Fruit fly (Drosophila melanogaster) whole organism, embryonic: ENCODE results near the gene dpp.

Experiments
- Ada2b ChIP-seq: fragments of 200-800 bp; sonication (Bioruptor generic); IDR thresholded peaks from 2 replicates; pipeline ENCODE4 v1.3.6; 2022; ENCODE audit warnings: missing biosample characterization, missing genetic modification characterization
- Adf1 ChIP-seq: fragments of 200-800 bp; sonication (Bioruptor generic); IDR thresholded peaks from 2 replicates; pipeline ENCODE4 v1.3.6; 2022; ENCODE audit warnings: missing biosample characterization, missing genetic modification characterization
- C15 ChIP-seq: fragments of 200-800 bp; sonication (Bioruptor generic); IDR thresholded peaks from 3 replicates; pipeline ENCODE4 v1.3.6; 2022; ENCODE audit warnings: missing biosample characterization, missing genetic modification characterization
- CG10543 ChIP-seq: fragments of 200-800 bp; sonication (Bioruptor generic); optimal IDR thresholded peaks from 3 replicates; lab custom pipeline; 2017; ENCODE audit warnings: missing biosample characterization, mild to moderate bottlenecking, missing genetic modification characterization, moderate library complexity
- CG11093 ChIP-seq: fragments of 200-800 bp; sonication (Bioruptor generic); IDR thresholded peaks from 3 replicates; pipeline ENCODE4 v1.3.6; 2022; ENCODE audit warnings: missing biosample characterization, missing genetic modification characterization
- CG11695 ChIP-seq: fragments of 200-800 bp; sonication (Bioruptor generic); IDR thresholded peaks from 3 replicates; pipeline ENCODE4 v1.3.6; 2022; ENCODE audit warnings: missing biosample characterization, missing genetic modification characterization
- CG11723 ChIP-seq: fragments of 200-800 bp; sonication (Bioruptor generic); optimal IDR thresholded peaks from 2 replicates; lab custom pipeline; 2017; ENCODE audit warnings: missing biosample characterization, mild to moderate bottlenecking, missing genetic modification characterization
- CG13894 ChIP-seq: fragments of 200-800 bp; sonication (Bioruptor generic); optimal IDR thresholded peaks from 3 replicates; lab custom pipeline; 2018; ENCODE audit warnings: missing biosample characterization, mild to moderate bottlenecking, missing genetic modification characterization, moderate library complexity
- CG14710 ChIP-seq: fragments of 200-800 bp; sonication (Bioruptor generic); optimal IDR thresholded peaks from 3 replicates; lab custom pipeline; 2019; ENCODE audit warnings: missing biosample characterization, mild to moderate bottlenecking, missing genetic modification characterization, moderate library complexity
- CG15269 ChIP-seq: fragments of 200-800 bp; sonication (Bioruptor generic); optimal IDR thresholded peaks from 2 replicates; lab custom pipeline; 2018; ENCODE audit warnings: missing biosample characterization, mild to moderate bottlenecking, missing genetic modification characterization, moderate library complexity
- CG1603 ChIP-seq: fragments of 200-800 bp; sonication (Bioruptor generic); optimal IDR thresholded peaks from 2 replicates; lab custom pipeline; 2019; ENCODE audit warnings: missing biosample characterization, mild to moderate bottlenecking, missing genetic modification characterization, moderate library complexity
- CG18764 ChIP-seq: fragments of 200-800 bp; sonication (Bioruptor generic); optimal IDR thresholded peaks from 3 replicates; lab custom pipeline; 2016; ENCODE audit warnings: missing biosample characterization, missing genetic modification characterization
- CG2678 ChIP-seq: fragments of 200-800 bp; sonication (Bioruptor generic); optimal IDR thresholded peaks from 3 replicates; lab custom pipeline; 2019; ENCODE audit warnings: missing biosample characterization, mild to moderate bottlenecking, missing genetic modification characterization, moderate library complexity
- CG30020 ChIP-seq: fragments of 200-800 bp; optimal IDR thresholded peaks from 2 replicates; lab custom pipeline; 2019; ENCODE audit warnings: missing biosample characterization, mild to moderate bottlenecking, missing genetic modification characterization, moderate library complexity
- CG31441 ChIP-seq: fragments of 200-800 bp; sonication (Bioruptor generic); IDR thresholded peaks from 2 replicates; pipeline ENCODE4 v1.3.6; 2022; ENCODE audit warnings: missing biosample characterization, missing genetic modification characterization
- CG6689 ChIP-seq: fragments of 200-800 bp; sonication (Bioruptor generic); IDR thresholded peaks from 2 replicates; pipeline ENCODE4 v1.3.6; 2022; ENCODE audit warnings: missing biosample characterization, missing genetic modification characterization
- CG7839 ChIP-seq: fragments of 200-800 bp; sonication (Bioruptor generic); optimal IDR thresholded peaks from 3 replicates; lab custom pipeline; 2018; ENCODE audit warnings: missing biosample characterization, mild to moderate bottlenecking, missing genetic modification characterization, moderate library complexity
- CG8290 ChIP-seq, 3 experiments: fragments of 200-800 bp; sonication (Bioruptor generic); optimal IDR thresholded peaks; 2 replicates each; lab custom pipeline; 2016 to 2019; ENCODE audit warnings: missing biosample characterization in 3 of 3, missing genetic modification characterization in 3 of 3, mild to moderate bottlenecking in 2 of 3, moderate library complexity in 1 of 3
- CG9932 ChIP-seq: fragments of 200-800 bp; sonication (Bioruptor generic); IDR thresholded peaks from 2 replicates; pipeline ENCODE4 v1.3.6; 2022; ENCODE audit warnings: missing biosample characterization, missing genetic modification characterization
- Dek ChIP-seq: fragments of 200-800 bp; sonication (Bioruptor generic); optimal IDR thresholded peaks from 3 replicates; lab custom pipeline; 2019; ENCODE audit warnings: missing biosample characterization, mild to moderate bottlenecking, missing genetic modification characterization, moderate library complexity
- E2f2 ChIP-seq: fragments of 200-800 bp; sonication (Bioruptor generic); IDR thresholded peaks from 2 replicates; pipeline ENCODE4 v1.3.6; 2022; ENCODE audit warnings: missing biosample characterization, missing genetic modification characterization
- Ets97D ChIP-seq: fragments of 200-800 bp; sonication (Bioruptor generic); optimal IDR thresholded peaks from 3 replicates; lab custom pipeline; 2016; ENCODE audit warnings: missing biosample characterization, missing genetic modification characterization
- Fer2 ChIP-seq: fragments of 200-800 bp; sonication (Bioruptor generic); optimal IDR thresholded peaks from 2 replicates; lab custom pipeline; 2018; ENCODE audit warnings: missing biosample characterization, mild to moderate bottlenecking, missing genetic modification characterization, moderate library complexity
- Gug ChIP-seq: fragments of 200-800 bp; sonication (Bioruptor generic); IDR thresholded peaks from 4 replicates; pipeline ENCODE4 v1.3.6; 2022; ENCODE audit warnings: missing biosample characterization, missing genetic modification characterization
- H15 ChIP-seq: fragments of 200-800 bp; sonication (Bioruptor generic); IDR thresholded peaks from 3 replicates; pipeline ENCODE4 v1.3.6; 2022; ENCODE audit warnings: missing biosample characterization, missing genetic modification characterization
- Med ChIP-seq: fragments of 200-800 bp; sonication (Bioruptor generic); peaks from one replicate; lab custom pipeline; 2016; ENCODE audit warnings: missing biosample characterization, missing genetic modification characterization, mild to moderate bottlenecking, inconsistent platforms, moderate library complexity
- Nf-YB ChIP-seq: fragments of 200-800 bp; sonication (Bioruptor generic); optimal IDR thresholded peaks from 3 replicates; lab custom pipeline; 2019; ENCODE audit warnings: missing biosample characterization, mild to moderate bottlenecking, missing genetic modification characterization, moderate library complexity
- Rfx ChIP-seq: fragments of 200-800 bp; sonication (Bioruptor generic); IDR thresholded peaks from 2 replicates; pipeline ENCODE4 v1.3.6; 2022; ENCODE audit warnings: missing biosample characterization, missing genetic modification characterization
- Usf ChIP-seq: fragments of 200-800 bp; sonication (Bioruptor generic); optimal IDR thresholded peaks from 2 replicates; lab custom pipeline; 2017; ENCODE audit warnings: missing genotype, missing biosample characterization, missing genetic modification characterization
- Xbp1 ChIP-seq: fragments of 200-800 bp; sonication (Bioruptor generic); optimal IDR thresholded peaks from 3 replicates; lab custom pipeline; 2016; ENCODE audit warnings: missing biosample characterization, mild to moderate bottlenecking, missing genetic modification characterization
- ase ChIP-seq: fragments of 200-800 bp; sonication (Bioruptor generic); IDR thresholded peaks from 3 replicates; pipeline ENCODE4 v1.3.6; 2022; ENCODE audit warnings: missing biosample characterization, missing genetic modification characterization
- chif ChIP-seq, 2 experiments: fragments of 200-800 bp; sonication (Bioruptor generic); optimal IDR thresholded peaks; 3 replicates each; lab custom pipeline; 2016; ENCODE audit warnings: missing biosample characterization in 2 of 2, missing genetic modification characterization in 2 of 2
- chm ChIP-seq: fragments of 200-800 bp; sonication (Bioruptor generic); IDR thresholded peaks from 2 replicates; pipeline ENCODE4 v1.3.6; 2022; ENCODE audit warnings: missing biosample characterization, missing genetic modification characterization
- ems ChIP-seq: fragments of 200-800 bp; sonication (Bioruptor generic); optimal IDR thresholded peaks from 3 replicates; lab custom pipeline; 2016; ENCODE audit warnings: missing biosample characterization, missing genetic modification characterization
- ftz-f1 ChIP-seq: fragments of 200-800 bp; sonication (Bioruptor generic); optimal IDR thresholded peaks from 2 replicates; lab custom pipeline; 2016; ENCODE audit warnings: missing biosample characterization, missing genetic modification characterization
- gem ChIP-seq: fragments of 200-800 bp; sonication (Bioruptor generic); optimal IDR thresholded peaks from 2 replicates; lab custom pipeline; 2019; ENCODE audit warnings: missing biosample characterization, mild to moderate bottlenecking, missing genetic modification characterization, moderate library complexity
- gfzf ChIP-seq: fragments of 200-800 bp; sonication (Bioruptor generic); optimal IDR thresholded peaks from 2 replicates; lab custom pipeline; 2016; ENCODE audit warnings: missing biosample characterization, mild to moderate bottlenecking, missing genetic modification characterization, moderate library complexity
- gsb ChIP-seq: fragments of 200-800 bp; sonication (Bioruptor generic); IDR thresholded peaks from 2 replicates; pipeline ENCODE4 v1.3.6; 2022; ENCODE audit warnings: missing biosample characterization, missing genetic modification characterization
- jing ChIP-seq: fragments of 200-800 bp; sonication (Bioruptor generic); optimal IDR thresholded peaks from 2 replicates; lab custom pipeline; 2018; ENCODE audit warnings: missing biosample characterization, mild to moderate bottlenecking, missing genetic modification characterization
- nerfin-1 ChIP-seq: fragments of 200-800 bp; sonication (Bioruptor generic); optimal IDR thresholded peaks from 3 replicates; lab custom pipeline; 2019; ENCODE audit warnings: missing biosample characterization, mild to moderate bottlenecking, missing genetic modification characterization, moderate library complexity
- odd ChIP-seq: fragments of 200-800 bp; sonication (Bioruptor generic); optimal IDR thresholded peaks from 2 replicates; lab custom pipeline; 2017; ENCODE audit warnings: missing biosample characterization, mild to moderate bottlenecking, missing genetic modification characterization
- pros ChIP-seq: fragments of 200-800 bp; sonication (Bioruptor generic); optimal IDR thresholded peaks from 3 replicates; lab custom pipeline; 2019; ENCODE audit warnings: missing biosample characterization, mild to moderate bottlenecking, missing genetic modification characterization, moderate library complexity
- rib ChIP-seq: fragments of 200-800 bp; sonication (Bioruptor generic); IDR thresholded peaks from 2 replicates; pipeline ENCODE4 v1.3.6; 2022; ENCODE audit warnings: missing biosample characterization, missing genetic modification characterization
- sima ChIP-seq: fragments of 200-800 bp; sonication (Bioruptor generic); optimal IDR thresholded peaks from 2 replicates; lab custom pipeline; 2016; ENCODE audit warnings: missing biosample characterization, missing genetic modification characterization
- sna ChIP-seq: fragments of 200-800 bp; sonication (Bioruptor generic); IDR thresholded peaks from 2 replicates; pipeline ENCODE4 v1.3.6; 2022; ENCODE audit warnings: missing biosample characterization, missing genetic modification characterization; ENCODE audit not compliant: partially characterized antibody
- tup ChIP-seq: fragments of 200-800 bp; sonication (Bioruptor generic); optimal IDR thresholded peaks from 2 replicates; lab custom pipeline; 2016; ENCODE audit warnings: missing biosample characterization, mild to moderate bottlenecking, missing genetic modification characterization, moderate library complexity
- twi ChIP-seq: fragments of 200-800 bp; optimal IDR thresholded peaks from 2 replicates; lab custom pipeline; 2019; ENCODE audit warnings: missing biosample characterization, mild to moderate bottlenecking, missing genetic modification characterization, moderate library complexity
- tx ChIP-seq: fragments of 200-800 bp; sonication (Bioruptor generic); optimal IDR thresholded peaks from 2 replicates; lab custom pipeline; 2016; ENCODE audit warnings: missing biosample characterization, missing genetic modification characterization
- zfh1 ChIP-seq: fragments of 200-800 bp; sonication (Bioruptor generic); IDR thresholded peaks from 3 replicates; pipeline ENCODE4 v1.3.6; 2022; ENCODE audit warnings: missing biosample characterization, missing genetic modification characterization

Gene dpp

DNA sequence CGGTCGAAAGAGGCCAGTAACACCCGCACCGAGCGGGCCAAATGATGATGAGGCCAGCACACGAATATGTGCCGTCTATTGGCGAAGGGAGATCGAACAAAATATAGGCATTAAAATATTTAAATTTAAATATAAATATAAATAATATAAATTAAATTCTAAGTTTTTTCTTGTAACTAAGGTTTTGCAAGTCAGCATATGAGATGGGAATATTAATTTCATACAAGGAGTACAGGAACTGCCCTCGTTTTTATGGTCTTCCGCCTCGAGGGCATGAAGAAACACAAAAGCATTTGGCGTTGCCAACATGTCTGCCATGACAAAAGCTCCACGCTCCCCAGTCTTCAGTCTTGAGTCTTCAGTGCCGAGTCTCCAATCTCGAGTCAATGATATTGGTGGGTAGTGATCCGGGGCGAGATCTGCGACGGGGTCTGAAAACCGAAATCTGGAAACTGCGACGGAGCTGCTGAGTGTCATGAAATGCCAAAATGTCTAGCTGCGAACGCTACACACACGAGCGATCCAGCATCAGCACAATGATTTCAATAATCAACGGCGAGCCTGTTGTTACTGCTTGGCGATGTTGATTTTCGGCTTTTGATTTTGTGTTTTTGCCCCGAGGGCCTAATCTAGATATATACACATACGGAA lies 39.7 kb downstream of the dpp start (continued):
- TF ChIP-seq CG15269 (tag; lab: Kevin White, UChicago) (peak; percentile 58), Nf-YB (GFP tag; lab: Kevin White, UChicago) (no peak), gsb (GFP tag; lab: Robert Waterston, UW) (no peak), Rfx (peak; percentile 68), tx (no peak), Usf (GFP tag; lab: Kevin White, UChicago) (no peak), CG7839 (peak; percentile 54), ase (GFP tag; lab: Robert Waterston, UW) (peak; percentile 41; the same call in 2 of the 3 replicates), CG11723 (GFP tag; lab: Kevin White, UChicago) (no peak), odd (GFP tag; lab: Kevin White, UChicago) (no peak), CG31441 (GFP tag; lab: Robert Waterston, UW) (0 out of 2 replicates have a peak, but pooled peaks have one; percentile 19), pros (GFP tag; lab: Kevin White, UChicago) (no peak), ems (GFP tag; lab: Kevin White, UChicago) (no peak), CG11695 (GFP tag; lab: Robert Waterston, UW) (no peak), Fer2 (tag; lab: Kevin White, UChicago) (no peak), CG9932 (GFP tag; lab: Robert Waterston, UW) (peak; percentile 69), CG1603 (tag; lab: Kevin White, UChicago) (no peak), Gug (peak; percentile 36; the same call in 1 of the 4 replicates), jing (GFP tag; lab: Kevin White, UChicago) (no peak), CG18764 (no peak), E2f2 (GFP tag; lab: Robert Waterston, UW) (peak; percentile 32; the same call in 1 of the 2 replicates), Adf1 (GFP tag; lab: Robert Waterston, UW) (0 out of 2 replicates have a peak, but pooled peaks have one; percentile 11), tup (GFP tag; lab: Kevin White, UChicago) (no peak), ftz-f1 (no peak), rib (GFP tag; lab: Robert Waterston, UW) (0 out of 2 replicates have a peak, but pooled peaks have one; percentile 21)
- TF ChIP-seq, all 482 proteins: peak for 98

DNA sequence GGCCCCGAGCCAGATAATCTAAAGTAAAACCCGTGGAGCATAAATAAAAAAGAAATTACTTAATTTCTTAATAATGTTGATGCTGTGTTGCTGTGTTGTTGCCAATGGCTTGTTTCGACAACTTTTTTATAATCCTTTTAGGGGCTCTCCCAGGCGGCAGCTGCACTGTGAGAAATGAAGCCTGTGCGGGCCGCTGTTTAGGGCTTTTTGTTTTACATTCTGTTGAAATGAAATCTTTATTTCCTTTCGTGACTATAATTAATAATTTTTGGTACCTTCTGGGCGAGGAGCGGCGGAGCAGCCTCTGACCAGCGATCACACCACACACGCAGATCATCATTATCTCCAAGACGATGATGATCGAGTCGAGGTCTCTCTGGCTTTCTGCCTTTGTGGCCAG lies 42.4 kb downstream of the dpp start:
- TF ChIP-seq CG30020 (no peak), Xbp1 (GFP tag; lab: Kevin White, UChicago) (no peak), sna (GFP tag; lab: Robert Waterston, UW) (no peak), chif (GFP tag; optimal IDR thresholded peaks at IDR 0.05; lab: Kevin White, UChicago) (no peak), sima (no peak), Ets97D (no peak), gfzf (GFP tag; lab: Kevin White, UChicago) (no peak), CG6689 (no peak), CG14710 (tag; lab: Kevin White, UChicago) (no peak), Med (GFP tag; lab: Kevin White, UChicago) (no peak), zfh1 (GFP tag; lab: Robert Waterston, UW) (no peak)

- no peak for TF ChIP-seq H15
- no peak for TF ChIP-seq C15 (GFP tag; lab: Robert Waterston, UW)
- TF ChIP-seq CG10543, result peak; percentile 13
- TF ChIP-seq CG2678 (tag; lab: Kevin White, UChicago), result peak; percentile 10
- no peak for TF ChIP-seq Dek (tag; lab: Kevin White, UChicago)
- no peak for TF ChIP-seq nerfin-1
- TF ChIP-seq Gug, result no peak
- no peak for TF ChIP-seq twi (tag; lab: Kevin White, UChicago)
- TF ChIP-seq gem (tag; lab: Kevin White, UChicago), result peak; percentile 14
- no peak for TF ChIP-seq CG8290 (GFP tag; optimal IDR thresholded peaks at IDR 0.05; lab: Kevin White, UChicago)
- TF ChIP-seq CG8290 (tag; optimal IDR thresholded peaks at IDR 0.05; lab: Kevin White, UChicago), result peak in 1 of 2 experiments; percentile 32
- TF ChIP-seq CG13894 (tag; lab: Kevin White, UChicago), result peak; percentile 34
- TF ChIP-seq chm (GFP tag; lab: Robert Waterston, UW), result no peak
- no peak for TF ChIP-seq Ada2b (GFP tag; lab: Robert Waterston, UW)
- no peak for TF ChIP-seq CG11093 (GFP tag; lab: Robert Waterston, UW)
These were observed 44.6 kb downstream of the dpp start for dm6 chr2L:2472740-2473139.
